Fruit fly (Drosophila melanogaster) whole organism, prepupa: ENCODE results near the gene Alg2.

Source experiments
- Blimp-1 ChIP-seq: fragments of 200-800 bp; sonication (Bioruptor generic); optimal IDR thresholded peaks from 3 replicates; lab custom pipeline; 2017; ENCODE audit warnings: missing biosample characterization, missing genetic modification characterization, mild to moderate bottlenecking, moderate library complexity, missing genetic modification reagents
- CG10669 ChIP-seq: fragments of 200-800 bp; sonication (Bioruptor generic); optimal IDR thresholded peaks from 3 replicates; lab custom pipeline; 2018; ENCODE audit warnings: missing biosample characterization, mild to moderate bottlenecking, missing genetic modification characterization, moderate library complexity
- CG11294 ChIP-seq: fragments of 200-800 bp; sonication (Bioruptor generic); IDR thresholded peaks from 2 replicates; pipeline ENCODE4 v1.3.6; 2022; ENCODE audit warnings: missing biosample characterization, missing genetic modification characterization
- CG11762 ChIP-seq: fragments of 200-800 bp; sonication (Bioruptor generic); optimal IDR thresholded peaks from 3 replicates; lab custom pipeline; 2016; ENCODE audit warnings: missing biosample characterization, missing genetic modification characterization; ENCODE audit not compliant: insufficient read depth
- CG11902 ChIP-seq: fragments of 200-800 bp; sonication (Bioruptor generic); optimal IDR thresholded peaks from 3 replicates; lab custom pipeline; 2016; ENCODE audit warnings: missing biosample characterization, missing genetic modification characterization
- CG15336 ChIP-seq: fragments of 200-800 bp; sonication (Bioruptor generic); IDR thresholded peaks from 2 replicates; pipeline ENCODE4 v1.3.6; 2022; ENCODE audit warnings: missing biosample characterization, missing genetic modification characterization
- CG31627 ChIP-seq: fragments of 200-800 bp; sonication (Bioruptor generic); optimal IDR thresholded peaks from 3 replicates; lab custom pipeline; 2016; ENCODE audit warnings: missing biosample characterization, missing genetic modification characterization
- CG32006 ChIP-seq: fragments of 200-800 bp; sonication (Bioruptor generic); optimal IDR thresholded peaks from 3 replicates; lab custom pipeline; 2017; ENCODE audit warnings: missing biosample characterization, mild to moderate bottlenecking, missing genetic modification characterization
- CG34406 ChIP-seq: fragments of 200-800 bp; sonication (Bioruptor generic); optimal IDR thresholded peaks from 3 replicates; lab custom pipeline; 2016; ENCODE audit warnings: missing biosample characterization, missing genetic modification characterization
- CG3919 ChIP-seq: fragments of 200-800 bp; sonication (Bioruptor generic); optimal IDR thresholded peaks from 3 replicates; lab custom pipeline; 2016; ENCODE audit warnings: missing biosample characterization, missing genetic modification characterization
- CG4318 ChIP-seq: fragments of 200-800 bp; sonication (Bioruptor generic); optimal IDR thresholded peaks from 3 replicates; lab custom pipeline; 2017; ENCODE audit warnings: missing biosample characterization, mild to moderate bottlenecking, missing genetic modification characterization
- CG6163 ChIP-seq: fragments of 200-800 bp; sonication (Bioruptor generic); IDR thresholded peaks from 3 replicates; pipeline ENCODE4 v1.3.6; 2022; ENCODE audit warnings: missing biosample characterization, missing genetic modification characterization
- CG6276 ChIP-seq: fragments of 200-800 bp; sonication (Bioruptor generic); optimal IDR thresholded peaks from 2 replicates; lab custom pipeline; 2017; ENCODE audit warnings: missing biosample characterization, mild to moderate bottlenecking, missing genetic modification characterization
- CG6792 ChIP-seq: fragments of 200-800 bp; sonication (Bioruptor generic); optimal IDR thresholded peaks from 3 replicates; lab custom pipeline; 2016; ENCODE audit warnings: missing biosample characterization, missing genetic modification characterization
- CG6808 ChIP-seq: fragments of 200-800 bp; sonication (Bioruptor generic); optimal IDR thresholded peaks from 3 replicates; lab custom pipeline; 2017; ENCODE audit warnings: missing biosample characterization, missing genetic modification characterization, mild to moderate bottlenecking, moderate library complexity, missing genetic modification reagents
- CG6854 ChIP-seq: fragments of 200-800 bp; sonication (Bioruptor generic); optimal IDR thresholded peaks from 2 replicates; lab custom pipeline; 2017; ENCODE audit warnings: missing biosample characterization, mild to moderate bottlenecking, missing genetic modification characterization
- CG8119 ChIP-seq: fragments of 200-800 bp; sonication (Bioruptor generic); IDR thresholded peaks from 3 replicates; pipeline ENCODE4 v1.3.6; 2022; ENCODE audit warnings: missing biosample characterization, missing genetic modification characterization
- CG8632 ChIP-seq: fragments of 200-800 bp; sonication (Bioruptor generic); optimal IDR thresholded peaks from 3 replicates; lab custom pipeline; 2016; ENCODE audit warnings: missing biosample characterization, missing genetic modification characterization
- CG9139 ChIP-seq: fragments of 200-800 bp; sonication (Bioruptor generic); optimal IDR thresholded peaks from 3 replicates; lab custom pipeline; 2017; ENCODE audit warnings: missing biosample characterization, mild to moderate bottlenecking, missing genetic modification characterization
- Eip78C ChIP-seq: fragments of 200-800 bp; sonication (Bioruptor generic); peaks from one replicate; lab custom pipeline; 2016; ENCODE audit warnings: missing biosample characterization, missing genetic modification characterization
- Eip93F ChIP-seq: fragments of 200-800 bp; sonication (Bioruptor generic); optimal IDR thresholded peaks from 2 replicates; lab custom pipeline; 2016; ENCODE audit warnings: missing biosample characterization, mild to moderate bottlenecking, missing genetic modification characterization
- Ets21C ChIP-seq: fragments of 200-800 bp; sonication (Bioruptor generic); optimal IDR thresholded peaks from 3 replicates; lab custom pipeline; 2016; ENCODE audit warnings: missing biosample characterization, missing genetic modification characterization
- Ets96B ChIP-seq: fragments of 200-800 bp; optimal IDR thresholded peaks from 2 replicates; lab custom pipeline; 2019; ENCODE audit warnings: missing biosample characterization, mild to moderate bottlenecking, missing genetic modification characterization, moderate library complexity
- Hr38 ChIP-seq: sonication (Bioruptor generic); optimal IDR thresholded peaks from 2 replicates; lab custom pipeline; 2016; ENCODE audit warnings: missing biosample characterization, missing genetic modification characterization
- Hr4 ChIP-seq: fragments of 200-800 bp; sonication (Bioruptor generic); optimal IDR thresholded peaks from 3 replicates; lab custom pipeline; 2016; ENCODE audit warnings: missing biosample characterization, missing genetic modification characterization
- Lpt ChIP-seq: fragments of 200-800 bp; sonication (Bioruptor generic); optimal IDR thresholded peaks from 3 replicates; lab custom pipeline; 2016; ENCODE audit warnings: missing biosample characterization, missing genetic modification characterization
- Met ChIP-seq: fragments of 200-800 bp; sonication (Bioruptor generic); optimal IDR thresholded peaks from 3 replicates; lab custom pipeline; 2016; ENCODE audit warnings: missing biosample characterization, missing genetic modification characterization
- OdsH ChIP-seq: fragments of 200-800 bp; sonication (Bioruptor generic); optimal IDR thresholded peaks from 3 replicates; lab custom pipeline; 2016; ENCODE audit warnings: missing biosample characterization, missing genetic modification characterization
- Sox102F ChIP-seq: fragments of 200-800 bp; sonication (Bioruptor generic); optimal IDR thresholded peaks from 2 replicates; lab custom pipeline; 2016; ENCODE audit warnings: missing biosample characterization, mild to moderate bottlenecking, missing genetic modification characterization
- Sox14 ChIP-seq: fragments of 200-800 bp; sonication (Bioruptor generic); optimal IDR thresholded peaks from 3 replicates; lab custom pipeline; 2016; ENCODE audit warnings: missing biosample characterization, missing genetic modification characterization
- Sox15 ChIP-seq: fragments of 200-800 bp; sonication (Bioruptor generic); optimal IDR thresholded peaks from 3 replicates; lab custom pipeline; 2016; ENCODE audit warnings: missing biosample characterization, missing genetic modification characterization
- achi ChIP-seq: fragments of 200-800 bp; sonication (Bioruptor generic); optimal IDR thresholded peaks from 3 replicates; lab custom pipeline; 2016; ENCODE audit warnings: missing biosample characterization, missing genetic modification characterization
- acj6 ChIP-seq: fragments of 200-800 bp; sonication (Bioruptor generic); optimal IDR thresholded peaks from 3 replicates; lab custom pipeline; 2016; ENCODE audit warnings: missing biosample characterization, missing genetic modification characterization
- cyc ChIP-seq: fragments of 200-800 bp; sonication (Bioruptor generic); optimal IDR thresholded peaks from 3 replicates; lab custom pipeline; 2016; ENCODE audit warnings: missing biosample characterization, missing genetic modification characterization
- dac ChIP-seq: fragments of 200-800 bp; sonication (Bioruptor generic); optimal IDR thresholded peaks from 2 replicates; lab custom pipeline; 2017; ENCODE audit warnings: missing biosample characterization, mild to moderate bottlenecking, missing genetic modification characterization
- dsx ChIP-seq: fragments of 200-800 bp; optimal IDR thresholded peaks from 3 replicates; lab custom pipeline; 2019; ENCODE audit warnings: missing biosample characterization, mild to moderate bottlenecking, missing genetic modification characterization, moderate library complexity; ENCODE audit not compliant: poor library complexity, severe bottlenecking
- fd59A ChIP-seq: fragments of 200-800 bp; sonication (Bioruptor generic); optimal IDR thresholded peaks from 2 replicates; lab custom pipeline; 2017; ENCODE audit warnings: missing biosample characterization, mild to moderate bottlenecking, missing genetic modification characterization, missing genetic modification reagents
- fd85E ChIP-seq: fragments of 200-800 bp; sonication (Bioruptor generic); optimal IDR thresholded peaks from 3 replicates; lab custom pipeline; 2016; ENCODE audit warnings: missing biosample characterization, missing genetic modification characterization
- fkh ChIP-seq: fragments of 200-800 bp; sonication (Bioruptor generic); optimal IDR thresholded peaks from 3 replicates; lab custom pipeline; 2017; ENCODE audit warnings: missing biosample characterization, mild to moderate bottlenecking, missing genetic modification characterization, moderate library complexity
- lz ChIP-seq: fragments of 200-800 bp; sonication (Bioruptor generic); optimal IDR thresholded peaks from 3 replicates; lab custom pipeline; 2016; ENCODE audit warnings: missing biosample characterization, missing genetic modification characterization
- net ChIP-seq: fragments of 200-800 bp; sonication (Bioruptor generic); optimal IDR thresholded peaks from 3 replicates; lab custom pipeline; 2016; ENCODE audit warnings: missing biosample characterization, missing genetic modification characterization
- pdm3 ChIP-seq: fragments of 200-800 bp; sonication (Bioruptor generic); optimal IDR thresholded peaks from 3 replicates; lab custom pipeline; 2016; ENCODE audit warnings: missing biosample characterization, missing genetic modification characterization
- salr ChIP-seq, 2 experiments: fragments of 200-800 bp; sonication (Bioruptor generic); optimal IDR thresholded peaks; 3 replicates each; lab custom pipeline; 2016 to 2018; ENCODE audit warnings: missing biosample characterization in 2 of 2, missing genetic modification characterization in 2 of 2, mild to moderate bottlenecking in 1 of 2
- spab ChIP-seq: fragments of 200-800 bp; sonication (Bioruptor generic); optimal IDR thresholded peaks from 2 replicates; lab custom pipeline; 2017; ENCODE audit warnings: missing biosample characterization, mild to moderate bottlenecking, missing genetic modification characterization, missing genetic modification reagents
- ss ChIP-seq, 2 experiments: fragments of 200-800 bp; sonication (Bioruptor generic); optimal IDR thresholded peaks; 2 replicates in 1 of 2; 3 replicates in 1 of 2; lab custom pipeline; 2017 to 2018; ENCODE audit warnings: mild to moderate bottlenecking in 2 of 2, missing biosample characterization in 2 of 2, missing genetic modification characterization in 2 of 2, moderate library complexity in 1 of 2
- svp ChIP-seq: fragments of 200-800 bp; sonication (Bioruptor generic); peaks from one replicate; lab custom pipeline; 2016; ENCODE audit warnings: missing biosample characterization, missing genetic modification characterization
- topi ChIP-seq: fragments of 200-800 bp; sonication (Bioruptor generic); optimal IDR thresholded peaks from 3 replicates; lab custom pipeline; 2016; ENCODE audit warnings: missing biosample characterization, missing genetic modification characterization
- vri ChIP-seq: fragments of 200-800 bp; sonication (Bioruptor generic); optimal IDR thresholded peaks from 3 replicates; lab custom pipeline; 2016; ENCODE audit warnings: missing biosample characterization, mild to moderate bottlenecking, missing genetic modification characterization

Alg2 gene

DNA sequence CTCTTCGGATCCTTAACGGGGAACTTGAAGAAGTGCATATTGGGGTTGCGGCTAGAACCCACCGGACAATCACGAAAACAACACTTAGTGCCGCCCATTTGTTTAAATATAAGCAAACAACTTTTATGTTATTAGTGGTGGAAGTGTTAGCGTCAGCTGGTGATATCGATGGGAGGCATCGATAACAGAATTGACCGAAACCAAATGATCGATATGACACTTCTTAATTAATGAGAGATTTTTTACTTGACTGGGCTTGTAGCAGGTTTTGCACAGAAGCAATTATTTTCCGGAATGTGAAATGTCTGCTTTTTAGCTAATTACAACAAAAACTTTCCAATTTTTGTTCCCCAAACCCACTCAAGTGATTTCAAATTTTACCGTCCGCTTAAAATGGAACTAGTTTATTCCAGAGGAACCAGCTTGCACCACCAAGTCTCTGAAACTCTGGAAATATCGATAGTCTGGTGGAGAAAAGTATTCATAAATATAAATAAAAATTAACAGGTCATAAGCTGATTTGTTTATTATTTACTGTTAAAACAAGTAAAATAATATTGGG lies 48.8 kb downstream of the Alg2 start, which contains the start of gene CG14965:
Gene CG14965, minus strand, starts transcription at position 159 of the 562 bp plus-strand sequence.
- no peak for TF ChIP-seq Lpt (GFP tag; lab: Kevin White, UChicago)
- TF ChIP-seq Eip93F: no peak
- no peak for TF ChIP-seq CG6792 (GFP tag; lab: Kevin White, UChicago)
- TF ChIP-seq fkh (GFP tag; lab: Kevin White, UChicago): peak; percentile 85
- no peak for TF ChIP-seq ss (GFP tag; optimal IDR thresholded peaks at IDR 0.05; lab: Kevin White, UChicago)
- TF ChIP-seq acj6 (GFP tag; lab: Kevin White, UChicago): no peak
- TF ChIP-seq CG3919 (GFP tag; lab: Kevin White, UChicago): no peak
- no peak for TF ChIP-seq Sox14 (GFP tag; lab: Kevin White, UChicago)
- TF ChIP-seq, all 60 proteins: peak for 1

dm6 chr3L:3192912-3193311 lies 49.3 kb downstream of the Alg2 start, which contains the start of gene Hsp83:
Hsp83 (plus strand) TSS chr3L:3192969.
- TF ChIP-seq pdm3 (GFP tag; lab: Kevin White, UChicago): peak; percentile 88
- peak; percentile 97 for TF ChIP-seq CG6163 (GFP tag; lab: Robert Waterston, UW)
- peak; percentile 72 for TF ChIP-seq Hr4 (GFP tag; lab: Kevin White, UChicago)
- TF ChIP-seq lz: peak; percentile 93
- TF ChIP-seq Sox102F (GFP tag; lab: Kevin White, UChicago): peak; percentile 98
- TF ChIP-seq CG6276: no peak
- peak; percentile 34 for TF ChIP-seq CG11902 (GFP tag; lab: Kevin White, UChicago)
- TF ChIP-seq CG11762 (GFP tag; lab: Kevin White, UChicago): peak; percentile 82
- TF ChIP-seq Met (GFP tag; lab: Kevin White, UChicago): peak; percentile 94
- TF ChIP-seq CG4318 (GFP tag; lab: Kevin White, UChicago): peak; percentile 34
- peak; percentile 90 for TF ChIP-seq cyc (GFP tag; lab: Kevin White, UChicago)
- peak; percentile 53; the same call in 1 of the 2 replicates for TF ChIP-seq CG11294 (GFP tag; lab: Robert Waterston, UW)
- peak; percentile 98 for TF ChIP-seq ss (GFP tag; optimal IDR thresholded peaks at IDR 0.05; lab: Kevin White, UChicago)
- TF ChIP-seq svp (GFP tag; lab: Kevin White, UChicago): no peak
- peak; percentile 92 for TF ChIP-seq CG8632 (GFP tag; lab: Kevin White, UChicago)
- peak; percentile 99 for TF ChIP-seq Eip78C (GFP tag; lab: Kevin White, UChicago)
- peak; percentile 18 for TF ChIP-seq Sox15 (GFP tag; lab: Kevin White, UChicago)
- peak; percentile 90 for TF ChIP-seq CG10669 (GFP tag; lab: Kevin White, UChicago)
- peak; percentile 83 for TF ChIP-seq CG31627
- TF ChIP-seq fd85E (GFP tag; lab: Kevin White, UChicago): peak; percentile 94
- TF ChIP-seq Hr38: no peak
- TF ChIP-seq CG6854 (GFP tag; lab: Kevin White, UChicago): peak; percentile 100
- TF ChIP-seq CG15336 (GFP tag; lab: Robert Waterston, UW): peak; percentile 72
- peak; percentile 92 for TF ChIP-seq topi
- TF ChIP-seq dsx (GFP tag; lab: Kevin White, UChicago): peak; percentile 77
- peak; percentile 69 for TF ChIP-seq CG32006 (GFP tag; lab: Kevin White, UChicago)
- TF ChIP-seq fkh (GFP tag; lab: Kevin White, UChicago): peak; percentile 82
- TF ChIP-seq achi: peak; percentile 88
- peak; percentile 82 for TF ChIP-seq CG8119 (GFP tag; lab: Robert Waterston, UW)
- TF ChIP-seq spab (GFP tag; lab: Kevin White, UChicago): peak; percentile 79
- peak; percentile 84 for TF ChIP-seq OdsH (GFP tag; lab: Kevin White, UChicago)
- peak; percentile 93 for TF ChIP-seq CG6808
- peak; percentile 3 to 90 for TF ChIP-seq salr (GFP tag; optimal IDR thresholded peaks at IDR 0.05; lab: Kevin White, UChicago)
- TF ChIP-seq net (GFP tag; lab: Kevin White, UChicago): peak; percentile 96
- TF ChIP-seq Blimp-1 (GFP tag; lab: Kevin White, UChicago): peak; percentile 91
- peak; percentile 76 for TF ChIP-seq Ets21C (GFP tag; lab: Kevin White, UChicago)
- peak; percentile 93 for TF ChIP-seq CG34406
- peak; percentile 98 for TF ChIP-seq vri (GFP tag; lab: Kevin White, UChicago)
- peak; percentile 68 for TF ChIP-seq dac (GFP tag; lab: Kevin White, UChicago)
- TF ChIP-seq CG9139 (GFP tag; lab: Kevin White, UChicago): peak; percentile 98
- peak; percentile 85 for TF ChIP-seq fd59A (GFP tag; lab: Kevin White, UChicago)
- peak; percentile 96 for TF ChIP-seq CG3919 (GFP tag; lab: Kevin White, UChicago)
- TF ChIP-seq Ets96B (tag; lab: Kevin White, UChicago): peak; percentile 68
- peak; percentile 90 for TF ChIP-seq CG6792 (GFP tag; lab: Kevin White, UChicago)
